Worm (Caenorhabditis elegans): ENCODE measurements around the gene Y51B9A.8.

DNA sequence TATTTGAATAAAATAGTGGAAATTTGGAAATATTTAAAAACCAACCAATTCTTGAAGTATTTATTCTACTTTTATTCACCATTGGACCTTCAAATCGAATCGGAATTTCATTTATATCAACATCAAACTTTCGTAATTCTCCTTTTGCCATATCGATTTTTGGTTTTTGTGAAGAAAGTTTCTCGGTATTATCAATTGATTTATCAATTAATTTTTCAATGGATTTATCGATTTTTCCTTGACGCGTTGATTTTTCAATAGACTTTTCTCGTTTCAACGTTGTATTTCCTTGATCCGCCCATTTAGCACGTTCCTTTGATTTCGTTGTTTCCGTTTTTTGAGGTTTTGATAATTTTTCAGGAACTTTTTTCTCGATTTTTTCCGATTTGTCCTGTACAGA lies 29.3 kb upstream of the Y51B9A.8 start:
- TF ChIP-seq nhr-237 (tag; optimal IDR thresholded peaks at IDR 0.05) (no peak), zip-8 (tag; optimal IDR thresholded peaks at IDR 0.05) (no peak), nhr-76 (tag; optimal IDR thresholded peaks at IDR 0.05) (no peak), ztf-11 (tag; optimal IDR thresholded peaks at IDR 0.05) (no peak)
